Worm (Caenorhabditis elegans): ENCODE results near the gene Y57G11C.20.

Y57G11C.20 gene

ce11 chrIV:14876632-14877031 lies 33.5 kb downstream of the Y57G11C.20 start (continued):
- TF ChIP-seq nhr-19 (GFP tag; conservative IDR thresholded peaks at IDR 0.05) (no peak), ets-5 (GFP tag; IDR thresholded peaks at IDR 0.05) (no peak), aha-1 (tag; optimal IDR thresholded peaks at IDR 0.05) (no peak), isw-1 (GFP tag; IDR thresholded peaks at IDR 0.05) (no peak), rnt-1 (tag; optimal IDR thresholded peaks at IDR 0.05) (no peak), F16B12.6 (tag; optimal IDR thresholded peaks at IDR 0.05) (no peak), lin-14 (GFP tag; optimal IDR thresholded peaks at IDR 0.05) (peak; percentile 62), fkh-8 (tag; optimal IDR thresholded peaks at IDR 0.05) (no peak), skn-1 (tag; optimal IDR thresholded peaks at IDR 0.05) (no peak), pqm-1 (tag; optimal IDR thresholded peaks at IDR 0.05) (no peak), lin-35 (GFP tag; optimal IDR thresholded peaks at IDR 0.05) (no peak), unc-62 (GFP tag; optimal IDR thresholded peaks at IDR 0.05) (no peak), efl-1 (optimal IDR thresholded peaks at IDR 0.05) (no peak), efl-1 (GFP tag; optimal IDR thresholded peaks at IDR 0.05 in 1 of 2) (peak in 1 of 2 experiments; percentile 49), lin-39 (tag; optimal IDR thresholded peaks at IDR 0.05) (no peak), unc-98 (GFP tag; IDR thresholded peaks at IDR 0.05) (no peak), ceh-88 (GFP tag; IDR thresholded peaks at IDR 0.05) (no peak), ztf-11 (tag; optimal IDR thresholded peaks at IDR 0.05) (no peak), mep-1 (tag; optimal IDR thresholded peaks at IDR 0.05) (peak; percentile 56)

- TF ChIP-seq F16B12.6 (tag; optimal IDR thresholded peaks at IDR 0.05) (no peak), nhr-85 (tag) (peak; percentile 49), efl-1 (optimal IDR thresholded peaks at IDR 0.05) (no peak), efl-1 (GFP tag; optimal IDR thresholded peaks at IDR 0.05 in 1 of 2) (peak in 1 of 2 experiments; percentile 60), nhr-76 (tag; optimal IDR thresholded peaks at IDR 0.05) (no peak), dsc-1 (tag; optimal IDR thresholded peaks at IDR 0.05) (no peak), lin-39 (tag; optimal IDR thresholded peaks at IDR 0.05) (no peak), fkh-4 (tag; optimal IDR thresholded peaks at IDR 0.05; ENCODE audit: borderline replicate concordance) (no peak), ets-5 (GFP tag; IDR thresholded peaks at IDR 0.05) (no peak), blmp-1 (tag; optimal IDR thresholded peaks at IDR 0.05) (peak; percentile 61), alr-1 (tag; optimal IDR thresholded peaks at IDR 0.05; ENCODE audit: borderline replicate concordance) (no peak), C04F5.9 (tag; optimal IDR thresholded peaks at IDR 0.05) (no peak), irx-1 (tag; optimal IDR thresholded peaks at IDR 0.05) (no peak), ceh-82 (tag; optimal IDR thresholded peaks at IDR 0.05) (no peak), egl-13 (tag; optimal IDR thresholded peaks at IDR 0.05) (no peak), ceh-8 (GFP tag; optimal IDR thresholded peaks at IDR 0.05) (no peak), lir-3 (tag; optimal IDR thresholded peaks at IDR 0.05; ENCODE audit: poor library complexity) (no peak)
Measured at ce11 chrIV:14877657-14878056, 34.5 kb downstream of the Y57G11C.20 start.

ce11 chrIV:14879184-14879583 lies 36.0 kb downstream of the Y57G11C.20 start, which contains the start of gene eps-8:
Gene eps-8, plus strand, starts transcription at chrIV:14879484.
- TF ChIP-seq vab-15 (tag; optimal IDR thresholded peaks at IDR 0.05) (no peak), unc-30 (tag; optimal IDR thresholded peaks at IDR 0.05) (no peak), unc-130 (tag; optimal IDR thresholded peaks at IDR 0.05) (no peak), mep-1 (tag; optimal IDR thresholded peaks at IDR 0.05) (no peak), mdl-1 (tag; optimal IDR thresholded peaks at IDR 0.05) (no peak)

- peak; percentile 25 for TF ChIP-seq nhr-20 (tag; optimal IDR thresholded peaks at IDR 0.05)
- no peak for TF ChIP-seq fkh-8 (tag; optimal IDR thresholded peaks at IDR 0.05)
- TF ChIP-seq mdl-1 (tag; optimal IDR thresholded peaks at IDR 0.05) = peak in 1 of 2 experiments; percentile 2
- peak; percentile 65 for TF ChIP-seq pqm-1 (tag; optimal IDR thresholded peaks at IDR 0.05)
- TF ChIP-seq elt-2 (tag; optimal IDR thresholded peaks at IDR 0.05) = peak; percentile 84
- TF ChIP-seq nhr-71 (tag; optimal IDR thresholded peaks at IDR 0.05) = peak; percentile 5
- TF ChIP-seq jun-1 (tag; optimal IDR thresholded peaks at IDR 0.05) = peak; percentile 39
- TF ChIP-seq lin-13 (GFP tag; optimal IDR thresholded peaks at IDR 0.05) = no peak
- TF ChIP-seq nhr-90 (tag; optimal IDR thresholded peaks at IDR 0.05; ENCODE audit: poor library complexity) = peak; percentile 22
- TF ChIP-seq lin-35 (GFP tag; optimal IDR thresholded peaks at IDR 0.05) = peak in 1 of 2 experiments; percentile 54
Measured at ce11 chrIV:14883812-14884211, 40.6 kb downstream of the Y57G11C.20 start.

Data from whole organism, L1 larva.